Worm (Caenorhabditis elegans): ENCODE measurements around the gene eat-20.

eat-20 gene

ce11 chrX:15478717-15479116, 31.1 kb upstream of the eat-20 start, which contains the start of gene gcy-36:
Gene gcy-36, plus strand, starts transcription at chrX:15479017.
- TF ChIP-seq ZK546.5 (tag; optimal IDR thresholded peaks at IDR 0.05) (no peak), pha-4 (tag; optimal IDR thresholded peaks at IDR 0.05) (no peak), mdl-1 (tag; optimal IDR thresholded peaks at IDR 0.05) (no peak), tbx-2 (tag; optimal IDR thresholded peaks at IDR 0.05) (no peak), nhr-67 (tag; optimal IDR thresholded peaks at IDR 0.05) (no peak), unc-62 (GFP tag; optimal IDR thresholded peaks at IDR 0.05) (no peak), fos-1 (tag; optimal IDR thresholded peaks at IDR 0.05) (no peak), nhr-25 (tag; optimal IDR thresholded peaks at IDR 0.05) (no peak), elt-3 (tag; optimal IDR thresholded peaks at IDR 0.05) (no peak)

- TF ChIP-seq egl-27 (tag; optimal IDR thresholded peaks at IDR 0.05) (no peak), nhr-25 (tag; optimal IDR thresholded peaks at IDR 0.05) (peak; percentile 58), eor-1 (tag; optimal IDR thresholded peaks at IDR 0.05) (no peak), elt-1 (tag; optimal IDR thresholded peaks at IDR 0.05) (peak; percentile 67)
Observed at ce11 chrX:15485262-15485661, 24.5 kb upstream of the eat-20 start.

- TF ChIP-seq nhr-23 (tag; optimal IDR thresholded peaks at IDR 0.05) (no peak), ztf-4 (tag; optimal IDR thresholded peaks at IDR 0.05) (no peak), ceh-82 (tag; optimal IDR thresholded peaks at IDR 0.05) (no peak), elt-3 (tag; optimal IDR thresholded peaks at IDR 0.05) (peak in 1 of 3 experiments; percentile 49), ZK546.5 (tag; optimal IDR thresholded peaks at IDR 0.05) (no peak), zag-1 (tag; optimal IDR thresholded peaks at IDR 0.05) (no peak), lsy-12 (tag; optimal IDR thresholded peaks at IDR 0.05) (no peak), lin-15B (tag; optimal IDR thresholded peaks at IDR 0.05) (no peak), nhr-76 (tag; optimal IDR thresholded peaks at IDR 0.05) (no peak), ama-1 (optimal IDR thresholded peaks at IDR 0.05) (no peak), ceh-16 (tag; optimal IDR thresholded peaks at IDR 0.05) (no peak), egl-5 (tag; optimal IDR thresholded peaks at IDR 0.05) (no peak), nhr-67 (tag; optimal IDR thresholded peaks at IDR 0.05) (no peak), elt-1 (tag; optimal IDR thresholded peaks at IDR 0.05) (peak; percentile 14), ceh-28 (tag; optimal IDR thresholded peaks at IDR 0.05) (no peak), nhr-43 (tag; optimal IDR thresholded peaks at IDR 0.05; ENCODE audit: poor library complexity, severe bottlenecking) (no peak), skn-1 (tag; optimal IDR thresholded peaks at IDR 0.05) (no peak), hmg-11 (tag; optimal IDR thresholded peaks at IDR 0.05) (no peak)
Observed at ce11 chrX:15487162-15487561, 22.6 kb upstream of the eat-20 start.

ce11 chrX:15487806-15488205, 22.0 kb upstream of the eat-20 start, which contains the start of gene H13N06.2:
Gene H13N06.2, plus strand, starts transcription at chrX:15488106.
- TF ChIP-seq ama-1 (optimal IDR thresholded peaks at IDR 0.05) (no peak), ceh-28 (tag; optimal IDR thresholded peaks at IDR 0.05) (no peak), lin-39 (tag; optimal IDR thresholded peaks at IDR 0.05) (no peak), ZK546.5 (tag; optimal IDR thresholded peaks at IDR 0.05) (no peak), ceh-9 (tag; optimal IDR thresholded peaks at IDR 0.05) (no peak), daf-12 (tag; optimal IDR thresholded peaks at IDR 0.05) (no peak), lin-15B (tag; optimal IDR thresholded peaks at IDR 0.05) (no peak), elt-2 (tag; optimal IDR thresholded peaks at IDR 0.05) (no peak), sea-2 (GFP tag; optimal IDR thresholded peaks at IDR 0.05) (no peak), zag-1 (tag; optimal IDR thresholded peaks at IDR 0.05) (no peak), mml-1 (tag; optimal IDR thresholded peaks at IDR 0.05) (no peak), nhr-43 (tag; optimal IDR thresholded peaks at IDR 0.05; ENCODE audit: poor library complexity, severe bottlenecking) (no peak), skn-1 (tag; optimal IDR thresholded peaks at IDR 0.05) (no peak), eor-1 (tag; optimal IDR thresholded peaks at IDR 0.05) (no peak), nhr-237 (tag; optimal IDR thresholded peaks at IDR 0.05) (no peak), lsy-12 (tag; optimal IDR thresholded peaks at IDR 0.05) (no peak)

- TF ChIP-seq elt-3 (tag; optimal IDR thresholded peaks at IDR 0.05), result no peak
- no peak for TF ChIP-seq lin-15B (tag; optimal IDR thresholded peaks at IDR 0.05)
- TF ChIP-seq aly-2 (tag; optimal IDR thresholded peaks at IDR 0.05), result no peak
- TF ChIP-seq nhr-23 (tag; optimal IDR thresholded peaks at IDR 0.05), result no peak
- TF ChIP-seq fkh-2 (tag; optimal IDR thresholded peaks at IDR 0.05), result no peak
- no peak for TF ChIP-seq egl-5 (tag; optimal IDR thresholded peaks at IDR 0.05)
- TF ChIP-seq ceh-28 (tag; optimal IDR thresholded peaks at IDR 0.05), result no peak
- no peak for TF ChIP-seq fkh-10 (GFP tag; optimal IDR thresholded peaks at IDR 0.05)
- no peak for TF ChIP-seq jun-1 (tag; optimal IDR thresholded peaks at IDR 0.05)
Observed at ce11 chrX:15491110-15491509, 18.7 kb upstream of the eat-20 start.

Measured in whole organism, L3 larva.